Worm (Caenorhabditis elegans): ENCODE results near the gene gpa-12.
"Not testable (repeated sequence)": the region's sequence is repeated elsewhere in the genome, so short reads cannot be mapped to it uniquely, and the experiment has no call there.

The gpa-12 gene

ce11 chrX:9243257-9243656 is at the start of gene gpa-12:
TSS of gene gpa-12 (plus strand) at chrX:9243557.
- TF ChIP-seq unc-62 (GFP tag; optimal IDR thresholded peaks at IDR 0.05): no peak

DNA sequence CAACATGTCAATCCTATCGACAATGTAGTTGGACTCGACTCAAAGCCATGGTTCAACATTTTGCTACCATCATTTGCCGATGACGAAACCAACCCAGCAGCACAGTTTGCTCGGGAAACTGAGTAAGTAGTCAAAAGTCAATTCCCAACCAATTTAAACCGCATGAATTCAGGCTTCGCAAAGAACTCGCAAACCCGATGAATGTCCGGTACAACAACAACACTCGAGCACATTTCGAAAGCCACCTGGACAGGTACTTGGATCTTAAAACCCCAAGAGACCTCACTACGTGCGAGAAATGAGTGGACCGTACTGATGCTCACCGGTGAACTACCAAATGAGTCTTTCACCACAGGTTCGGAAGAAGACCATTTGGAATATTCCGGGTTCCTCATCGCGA is 49.3 kb upstream of the gpa-12 start:
- no peak for TF ChIP-seq unc-62 (GFP tag; optimal IDR thresholded peaks at IDR 0.05)

ce11 chrX:9195375-9196098 is 47.8 kb upstream of the gpa-12 start:
- no peak for TF ChIP-seq unc-62 (GFP tag; optimal IDR thresholded peaks at IDR 0.05)

- not testable (repeated sequence) for TF ChIP-seq unc-62 (GFP tag; optimal IDR thresholded peaks at IDR 0.05)
Observed at ce11 chrX:9203468-9203867, 39.9 kb upstream of the gpa-12 start, which contains the start of gene crb-3. TSS of gene crb-3 (plus strand) at chrX:9203768.

ce11 chrX:9204986-9205385 is 38.4 kb upstream of the gpa-12 start:
- TF ChIP-seq unc-62 (GFP tag; optimal IDR thresholded peaks at IDR 0.05): no peak

ce11 chrX:9206731-9207130 is 36.6 kb upstream of the gpa-12 start:
- no peak for TF ChIP-seq unc-62 (GFP tag; optimal IDR thresholded peaks at IDR 0.05)

ce11 chrX:9208492-9208891 is 34.9 kb upstream of the gpa-12 start:
- no peak for TF ChIP-seq unc-62 (GFP tag; optimal IDR thresholded peaks at IDR 0.05)

- TF ChIP-seq unc-62 (GFP tag; optimal IDR thresholded peaks at IDR 0.05): no peak
Observed at ce11 chrX:9208933-9209332, 34.4 kb upstream of the gpa-12 start.

DNA sequence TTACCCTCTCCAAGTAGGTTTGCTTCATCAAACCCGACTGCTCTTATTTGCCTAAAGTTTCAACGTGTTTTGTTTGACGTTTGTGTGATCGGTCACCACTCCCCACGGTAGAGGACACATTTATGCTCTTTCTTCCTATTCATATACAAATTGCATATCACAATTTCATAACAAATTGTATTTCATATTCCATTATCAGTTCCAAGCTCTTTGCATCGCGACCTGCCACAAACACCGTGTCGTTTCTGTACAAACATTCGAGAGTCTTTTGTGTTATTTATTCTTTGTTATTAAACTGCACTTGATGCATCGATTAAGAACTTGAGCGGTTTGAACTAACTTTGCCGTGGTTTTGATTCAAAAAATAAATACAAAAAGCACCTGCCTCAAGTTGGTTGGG is 33.3 kb upstream of the gpa-12 start:
- TF ChIP-seq unc-62 (GFP tag; optimal IDR thresholded peaks at IDR 0.05): no peak

- no peak for TF ChIP-seq unc-62 (GFP tag; optimal IDR thresholded peaks at IDR 0.05)
Observed at ce11 chrX:9212675-9213074, 30.7 kb upstream of the gpa-12 start.

DNA sequence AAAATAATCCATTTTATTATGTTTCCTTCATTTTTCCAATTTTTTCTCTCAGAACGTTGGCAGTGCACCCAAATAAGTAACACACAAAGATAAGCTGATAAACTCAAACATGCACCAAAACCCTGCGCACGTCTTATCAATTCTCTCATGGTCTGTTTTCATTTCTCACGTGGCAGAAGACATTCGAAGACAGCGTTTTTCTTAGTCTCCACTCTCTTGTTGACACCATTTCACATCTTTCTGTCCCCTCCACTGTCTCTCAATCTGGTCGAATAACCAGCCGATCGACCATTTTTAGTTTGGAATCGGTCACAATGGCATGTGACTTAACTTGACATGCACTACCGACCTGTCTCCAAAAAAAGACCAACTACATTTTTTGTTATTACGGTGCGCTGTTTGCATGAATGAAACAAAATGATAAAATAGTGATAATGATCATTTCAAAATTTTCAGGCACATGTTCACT is 29.4 kb upstream of the gpa-12 start, which contains the start of gene C35B8.3:
Gene C35B8.3 (plus strand): TSS at position 51 of the 469 bp plus-strand sequence.
- TF ChIP-seq unc-62 (GFP tag; optimal IDR thresholded peaks at IDR 0.05): no peak

DNA sequence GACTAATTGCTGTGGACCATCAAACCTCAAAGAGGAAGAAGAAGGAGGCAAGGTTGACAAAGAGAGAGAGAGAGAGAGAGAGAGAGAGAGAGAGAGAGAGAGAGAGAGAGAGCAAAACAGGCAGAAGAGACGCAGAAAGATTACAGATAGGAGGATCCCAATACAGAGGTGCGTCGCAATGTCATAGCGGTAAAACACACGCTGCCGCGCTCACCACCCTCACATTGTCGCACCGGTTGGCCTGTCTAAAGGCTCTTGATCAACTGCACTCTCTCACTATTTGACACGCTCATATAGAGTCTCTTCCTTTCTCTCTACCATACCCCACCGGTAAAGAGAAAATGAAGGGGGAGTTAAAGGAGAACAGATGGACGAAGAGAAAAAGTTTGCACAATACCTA is 18.1 kb upstream of the gpa-12 start:
- TF ChIP-seq unc-62 (GFP tag; optimal IDR thresholded peaks at IDR 0.05): no peak

DNA sequence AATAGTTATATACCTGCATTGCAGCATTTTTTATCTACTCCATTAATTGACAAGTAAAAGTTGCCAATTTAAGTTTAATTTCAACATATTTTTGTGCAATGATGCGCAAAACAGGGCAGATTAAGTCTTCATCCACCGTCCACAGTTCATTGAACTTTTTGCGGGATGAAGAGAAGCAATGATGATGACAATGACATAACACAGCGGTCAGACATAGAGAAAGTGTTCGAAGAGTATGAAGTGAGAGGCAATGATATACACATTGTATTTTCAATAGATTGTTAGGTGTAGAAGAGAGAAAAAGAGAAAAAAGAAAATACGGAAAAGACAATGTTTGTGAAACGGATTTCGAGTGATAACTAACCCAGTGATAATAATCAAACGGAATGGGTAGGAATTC is 16.5 kb upstream of the gpa-12 start:
- no peak for TF ChIP-seq unc-62 (GFP tag; optimal IDR thresholded peaks at IDR 0.05)

DNA sequence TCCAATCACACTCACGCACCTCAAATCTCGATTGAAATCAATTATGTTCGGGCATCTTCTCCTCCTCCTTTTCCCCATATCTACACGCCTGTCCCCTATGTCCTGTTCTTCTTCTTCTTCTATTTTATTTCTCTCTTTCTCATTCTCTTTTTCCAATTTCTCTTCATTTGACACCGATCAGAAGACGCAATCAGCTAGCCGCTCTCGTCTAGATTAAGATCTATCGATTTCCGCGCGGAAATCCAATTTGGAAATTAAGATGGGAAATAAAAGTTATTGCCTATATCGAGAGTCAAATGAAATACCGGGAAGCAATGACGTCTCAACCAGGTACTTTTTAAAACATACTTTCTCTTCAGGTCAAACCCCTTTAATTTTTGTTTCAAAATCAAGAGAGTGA is 14.9 kb upstream of the gpa-12 start:
- TF ChIP-seq unc-62 (GFP tag; optimal IDR thresholded peaks at IDR 0.05): no peak

- TF ChIP-seq unc-62 (GFP tag; optimal IDR thresholded peaks at IDR 0.05): no peak
Observed at ce11 chrX:9230322-9230721, 13.0 kb upstream of the gpa-12 start.

DNA sequence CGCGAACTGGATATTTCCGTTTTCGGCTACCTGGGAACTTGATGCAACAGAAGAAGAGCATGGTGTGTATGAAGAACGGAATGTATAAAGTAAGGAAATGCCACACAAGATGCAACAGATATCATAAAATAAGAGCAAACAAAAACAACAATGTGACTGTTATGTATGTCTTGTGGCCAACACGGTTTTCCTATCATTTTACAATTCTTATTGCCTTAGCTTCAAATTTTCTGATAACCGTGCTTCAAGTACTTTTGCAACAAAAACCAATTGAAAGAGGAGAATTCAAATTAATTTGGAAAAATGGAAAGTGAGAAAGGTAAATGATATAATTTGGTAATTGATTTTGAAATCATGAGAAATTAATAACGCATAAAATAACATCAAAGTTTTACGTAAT is 11.8 kb upstream of the gpa-12 start:
- no peak for TF ChIP-seq unc-62 (GFP tag; optimal IDR thresholded peaks at IDR 0.05)

DNA sequence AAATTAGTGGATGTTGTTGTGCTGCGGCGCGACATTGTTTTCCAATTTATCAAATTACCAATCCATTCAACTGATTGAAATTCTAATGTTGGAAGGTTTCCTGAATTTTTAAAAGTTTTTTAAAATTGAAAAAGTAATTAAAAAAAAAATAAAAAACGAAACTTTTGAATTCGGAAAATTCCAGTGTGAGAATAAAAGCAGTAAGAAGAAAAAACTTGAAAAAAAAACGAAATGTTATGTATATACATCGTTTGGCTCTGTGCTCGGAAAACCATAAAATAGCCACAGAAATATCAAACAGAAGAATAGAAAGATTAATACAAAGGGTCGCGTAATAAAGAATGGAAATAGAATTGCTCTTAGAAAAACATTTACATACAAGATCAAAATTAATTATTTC is 11.3 kb upstream of the gpa-12 start, which contains the start of gene vav-1:
Gene vav-1 (minus strand): TSS at position 101 of the 400 bp plus-strand sequence.
- no peak for TF ChIP-seq unc-62 (GFP tag; optimal IDR thresholded peaks at IDR 0.05)

- no peak for TF ChIP-seq unc-62 (GFP tag; optimal IDR thresholded peaks at IDR 0.05)
Observed at ce11 chrX:9233805-9234204, 9.6 kb upstream of the gpa-12 start.

All from whole organism, dauer.